Fruit fly (Drosophila melanogaster) whole organism, embryonic: ENCODE data around the gene Xe7.

Source experiments
- Ada2b ChIP-seq: fragments of 200-800 bp; sonication (Bioruptor generic); IDR thresholded peaks from 2 replicates; pipeline ENCODE4 v1.3.6; 2022; ENCODE audit warnings: missing biosample characterization, missing genetic modification characterization
- Bteb2 ChIP-seq: fragments of 200-800 bp; sonication (Bioruptor generic); optimal IDR thresholded peaks from 2 replicates; lab custom pipeline; 2016; ENCODE audit warnings: missing biosample characterization, missing genetic modification characterization
- C15 ChIP-seq: fragments of 200-800 bp; sonication (Bioruptor generic); IDR thresholded peaks from 3 replicates; pipeline ENCODE4 v1.3.6; 2022; ENCODE audit warnings: missing biosample characterization, missing genetic modification characterization
- CG10366 ChIP-seq: fragments of 200-800 bp; sonication (Bioruptor generic); IDR thresholded peaks from 2 replicates; pipeline ENCODE4 v1.3.6; 2022; ENCODE audit warnings: missing biosample characterization, missing genetic modification characterization
- CG10543 ChIP-seq: fragments of 200-800 bp; sonication (Bioruptor generic); optimal IDR thresholded peaks from 3 replicates; lab custom pipeline; 2017; ENCODE audit warnings: missing biosample characterization, mild to moderate bottlenecking, missing genetic modification characterization, moderate library complexity
- CG12769 ChIP-seq: fragments of 200-800 bp; sonication (Bioruptor generic); optimal IDR thresholded peaks from 2 replicates; lab custom pipeline; 2019; ENCODE audit warnings: missing biosample characterization, mild to moderate bottlenecking, missing genetic modification characterization, moderate library complexity
- CG14860 ChIP-seq: fragments of 200-800 bp; sonication (Bioruptor generic); IDR thresholded peaks from 3 replicates; pipeline ENCODE4 v1.3.6; 2022; ENCODE audit warnings: missing biosample characterization, missing genetic modification characterization; ENCODE audit not compliant: partially characterized antibody
- CG15696 ChIP-seq: fragments of 200-800 bp; sonication (Bioruptor generic); optimal IDR thresholded peaks from 2 replicates; lab custom pipeline; 2019; ENCODE audit warnings: missing biosample characterization, mild to moderate bottlenecking, missing genetic modification characterization, moderate library complexity
- CG16863 ChIP-seq: fragments of 200-800 bp; sonication (Bioruptor generic); optimal IDR thresholded peaks from 3 replicates; lab custom pipeline; 2016; ENCODE audit warnings: missing biosample characterization, missing genetic modification characterization
- CG17829 ChIP-seq: fragments of 200-800 bp; optimal IDR thresholded peaks from 2 replicates; lab custom pipeline; 2019; ENCODE audit warnings: missing biosample characterization, mild to moderate bottlenecking, missing genetic modification characterization, moderate library complexity
- CG1792 ChIP-seq: fragments of 200-800 bp; sonication (Bioruptor generic); optimal IDR thresholded peaks from 2 replicates; lab custom pipeline; 2016; ENCODE audit warnings: missing biosample characterization, missing genetic modification characterization
- CG18764 ChIP-seq: fragments of 200-800 bp; sonication (Bioruptor generic); optimal IDR thresholded peaks from 3 replicates; lab custom pipeline; 2016; ENCODE audit warnings: missing biosample characterization, missing genetic modification characterization
- CG30020 ChIP-seq: fragments of 200-800 bp; optimal IDR thresholded peaks from 2 replicates; lab custom pipeline; 2019; ENCODE audit warnings: missing biosample characterization, mild to moderate bottlenecking, missing genetic modification characterization, moderate library complexity
- CG30403 ChIP-seq: fragments of 200-800 bp; sonication (Bioruptor generic); optimal IDR thresholded peaks from 3 replicates; lab custom pipeline; 2016; ENCODE audit warnings: missing biosample characterization, missing genetic modification characterization
- CG32767 ChIP-seq: fragments of 200-800 bp; sonication (Bioruptor generic); IDR thresholded peaks from 2 replicates; pipeline ENCODE4 v1.3.6; 2022; ENCODE audit warnings: missing biosample characterization, missing genetic modification characterization
- CG33213 ChIP-seq: fragments of 200-800 bp; sonication (Bioruptor generic); optimal IDR thresholded peaks from 3 replicates; lab custom pipeline; 2016; ENCODE audit warnings: missing biosample characterization, missing genetic modification characterization
- CG3407 ChIP-seq: fragments of 200-800 bp; sonication (Bioruptor generic); optimal IDR thresholded peaks from 2 replicates; lab custom pipeline; 2018; ENCODE audit warnings: missing biosample characterization, mild to moderate bottlenecking, missing genetic modification characterization
- CG6813 ChIP-seq: fragments of 200-800 bp; sonication (Bioruptor generic); optimal IDR thresholded peaks from 2 replicates; lab custom pipeline; 2017; ENCODE audit warnings: missing biosample characterization, missing genetic modification characterization, mild to moderate bottlenecking, moderate library complexity, missing genetic modification reagents
- CG9215 ChIP-seq: fragments of 200-800 bp; sonication (Bioruptor generic); IDR thresholded peaks from 2 replicates; pipeline ENCODE4 v1.3.6; 2022; ENCODE audit warnings: missing biosample characterization, missing genetic modification characterization
- CoRest ChIP-seq: fragments of 200-800 bp; sonication (Bioruptor generic); optimal IDR thresholded peaks from 3 replicates; lab custom pipeline; 2018; ENCODE audit warnings: missing biosample characterization, mild to moderate bottlenecking, missing genetic modification characterization, moderate library complexity
- Deaf1 ChIP-seq: fragments of 200-800 bp; optimal IDR thresholded peaks from 3 replicates; lab custom pipeline; 2019; ENCODE audit warnings: missing biosample characterization, mild to moderate bottlenecking, missing genetic modification characterization, moderate library complexity
- Dek ChIP-seq: fragments of 200-800 bp; sonication (Bioruptor generic); optimal IDR thresholded peaks from 3 replicates; lab custom pipeline; 2019; ENCODE audit warnings: missing biosample characterization, mild to moderate bottlenecking, missing genetic modification characterization, moderate library complexity
- Dfd ChIP-seq, 2 experiments: fragments of >200 bp; optimal IDR thresholded peaks; 2 replicates each; lab custom pipeline; 2017; ENCODE audit warnings: missing biosample characterization in 2 of 2, missing genetic modification characterization in 2 of 2
- Dip2 ChIP-seq: fragments of 200-800 bp; sonication (Bioruptor generic); IDR thresholded peaks from 2 replicates; pipeline ENCODE4 v1.3.6; 2022; ENCODE audit warnings: missing biosample characterization, missing genetic modification characterization
- Dip3 ChIP-seq: fragments of 200-800 bp; sonication (Bioruptor generic); optimal IDR thresholded peaks from 3 replicates; lab custom pipeline; 2016; ENCODE audit warnings: missing biosample characterization, missing genetic modification characterization
- E2f1 ChIP-seq: fragments of 200-800 bp; sonication (Bioruptor generic); IDR thresholded peaks from 2 replicates; pipeline ENCODE4 v1.3.6; 2022; ENCODE audit warnings: missing biosample characterization, missing genetic modification characterization
- HmgZ ChIP-seq: fragments of 200-800 bp; sonication (Bioruptor generic); optimal IDR thresholded peaks from 2 replicates; lab custom pipeline; 2018; ENCODE audit warnings: missing biosample characterization, mild to moderate bottlenecking, missing genetic modification characterization
- Meics ChIP-seq: fragments of 200-800 bp; sonication (Bioruptor generic); optimal IDR thresholded peaks from 2 replicates; lab custom pipeline; 2017; ENCODE audit warnings: missing biosample characterization, mild to moderate bottlenecking, missing genetic modification characterization
- NC2β ChIP-seq: fragments of 200-800 bp; sonication (Bioruptor generic); optimal IDR thresholded peaks from 2 replicates; lab custom pipeline; 2016; ENCODE audit warnings: missing biosample characterization, missing genetic modification characterization
- Six4 ChIP-seq: fragments of 200-800 bp; sonication (Bioruptor generic); optimal IDR thresholded peaks from 2 replicates; lab custom pipeline; 2016; ENCODE audit warnings: missing biosample characterization, missing genetic modification characterization
- abd-A ChIP-seq: fragments of 200-800 bp; sonication (Bioruptor generic); optimal IDR thresholded peaks from 3 replicates; lab custom pipeline; 2019; ENCODE audit warnings: missing biosample characterization, mild to moderate bottlenecking, missing genetic modification characterization, moderate library complexity
- cato ChIP-seq: fragments of 200-800 bp; sonication (Bioruptor generic); optimal IDR thresholded peaks from 2 replicates; lab custom pipeline; 2016; ENCODE audit warnings: missing biosample characterization, missing genetic modification characterization, borderline replicate concordance
- dmrt99B ChIP-seq: fragments of 200-800 bp; sonication (Bioruptor generic); optimal IDR thresholded peaks from 2 replicates; lab custom pipeline; 2018; ENCODE audit warnings: missing biosample characterization, mild to moderate bottlenecking, missing genetic modification characterization, moderate library complexity
- dysf ChIP-seq: fragments of 200-800 bp; sonication (Bioruptor generic); IDR thresholded peaks from 3 replicates; pipeline ENCODE4 v1.3.6; 2022; ENCODE audit warnings: missing biosample characterization, missing genetic modification characterization
- fd102C ChIP-seq: fragments of 200-800 bp; sonication (Bioruptor generic); optimal IDR thresholded peaks from 2 replicates; lab custom pipeline; 2018; ENCODE audit warnings: missing biosample characterization, mild to moderate bottlenecking, missing genetic modification characterization, moderate library complexity
- fd96Cb ChIP-seq: fragments of 200-800 bp; sonication (Bioruptor generic); optimal IDR thresholded peaks from 2 replicates; lab custom pipeline; 2018; ENCODE audit warnings: missing biosample characterization, mild to moderate bottlenecking, missing genetic modification characterization, moderate library complexity
- insv ChIP-seq, 2 experiments: fragments of 200-800 bp; sonication (Bioruptor generic); optimal IDR thresholded peaks; 3 replicates each; lab custom pipeline; 2016 to 2018; ENCODE audit warnings: missing biosample characterization in 2 of 2, missing genetic modification characterization in 2 of 2
- ken ChIP-seq: fragments of 200-800 bp; sonication (Bioruptor generic); IDR thresholded peaks from 3 replicates; pipeline ENCODE4 v1.3.6; 2022; ENCODE audit warnings: missing biosample characterization, missing genetic modification characterization
- lbe ChIP-seq: fragments of 200-800 bp; sonication (Bioruptor generic); optimal IDR thresholded peaks from 2 replicates; lab custom pipeline; 2016; ENCODE audit warnings: missing biosample characterization, mild to moderate bottlenecking, missing genetic modification characterization
- oc ChIP-seq: fragments of 200-800 bp; sonication (Bioruptor generic); optimal IDR thresholded peaks from 2 replicates; lab custom pipeline; 2018; ENCODE audit warnings: missing biosample characterization, mild to moderate bottlenecking, missing genetic modification characterization, moderate library complexity
- pan ChIP-seq, 4 experiments: fragments of >200 bp in 3 of 4; fragments of 200-800 bp in 1 of 4; sonication (Bioruptor generic) in 1 of 4; optimal IDR thresholded peaks in 3 of 4; IDR thresholded peaks in 1 of 4; 2 replicates each; pipeline versions ENCODE4 v1.3.6 to Lab custom; 2017 to 2022; ENCODE audit warnings: missing biosample characterization in 2 of 4, missing genetic modification characterization in 2 of 4, mixed read lengths in 1 of 4
- peb ChIP-seq: fragments of 200-800 bp; sonication (Bioruptor generic); IDR thresholded peaks from 2 replicates; pipeline ENCODE4 v1.3.6; 2022; ENCODE audit warnings: missing biosample characterization, missing genetic modification characterization
- pnt ChIP-seq: fragments of 200-800 bp; sonication (Bioruptor generic); optimal IDR thresholded peaks from 3 replicates; lab custom pipeline; 2016; ENCODE audit warnings: missing biosample characterization, missing genetic modification characterization
- sisA ChIP-seq: fragments of 200-800 bp; sonication (Bioruptor generic); IDR thresholded peaks from 2 replicates; pipeline ENCODE4 v1.3.6; 2022; ENCODE audit warnings: missing biosample characterization, missing genetic modification characterization
- sqz ChIP-seq: fragments of 200-800 bp; sonication (Bioruptor generic); optimal IDR thresholded peaks from 3 replicates; lab custom pipeline; 2018; ENCODE audit warnings: missing biosample characterization, mild to moderate bottlenecking, missing genetic modification characterization
- ttk ChIP-seq: fragments of 200-800 bp; sonication (Bioruptor generic); IDR thresholded peaks from 2 replicates; pipeline ENCODE4 v2.1.2; 2022; ENCODE audit warnings: missing biosample characterization, missing genetic modification characterization
- vvl ChIP-seq: fragments of 200-800 bp; sonication (Bioruptor generic); IDR thresholded peaks from 2 replicates; pipeline ENCODE4 v1.3.6; 2022; ENCODE audit warnings: missing biosample characterization, missing genetic modification characterization
- zf30C ChIP-seq: fragments of 200-800 bp; sonication (Bioruptor generic); optimal IDR thresholded peaks from 3 replicates; lab custom pipeline; 2018; ENCODE audit warnings: missing biosample characterization, mild to moderate bottlenecking, missing genetic modification characterization

Xe7 gene

dm6 chr3R:5668928-5669739 lies at the start of gene Xe7, which contains the start of gene Atg17 (continued):
- TF ChIP-seq CG18764 (GFP tag; lab: Kevin White, UChicago) (peak; percentile 86), E2f1 (GFP tag; lab: Robert Waterston, UW) (peak; percentile 90), oc (tag; lab: Kevin White, UChicago) (no peak), Deaf1 (tag; lab: Kevin White, UChicago) (peak; percentile 58), abd-A (tag; lab: Kevin White, UChicago) (no peak), Dfd (GFP tag; optimal IDR thresholded peaks at IDR 0.05; lab: Kevin White, UChicago) (peak in 1 of 2 experiments; percentile 93), CG6813 (GFP tag; lab: Kevin White, UChicago) (peak; percentile 48), CG30020 (tag; lab: Kevin White, UChicago) (peak; percentile 89), dysf (GFP tag; lab: Robert Waterston, UW) (peak; percentile 94), ken (GFP tag; lab: Robert Waterston, UW) (peak; percentile 92), HmgZ (peak; percentile 90), CG10366 (peak; percentile 91), CG32767 (GFP tag; lab: Robert Waterston, UW) (peak; percentile 81), CG9215 (GFP tag; lab: Robert Waterston, UW) (peak; percentile 96), Bteb2 (GFP tag; lab: Kevin White, UChicago) (peak; percentile 84), CG1792 (peak; percentile 43), zf30C (GFP tag; lab: Kevin White, UChicago) (no peak), Dip3 (GFP tag; lab: Kevin White, UChicago) (peak; percentile 93), sqz (peak; percentile 87), sisA (GFP tag; lab: Robert Waterston, UW) (peak; percentile 95), fd96Cb (tag; lab: Kevin White, UChicago) (peak; percentile 93), Dip2 (peak; percentile 52; the same call in 1 of the 2 replicates), CG12769 (tag; lab: Kevin White, UChicago) (peak; percentile 85), Six4 (GFP tag; lab: Kevin White, UChicago) (peak; percentile 85), pan (optimal IDR thresholded peaks at IDR 0.05; lab: Kevin White, UChicago) (no peak), pan (GFP tag; optimal IDR thresholded peaks at IDR 0.05 in 1 of 2, IDR thresholded peaks at IDR 0.05 in 1 of 2) (peak in 1 of 2 experiments; percentile 91), dmrt99B (tag; lab: Kevin White, UChicago) (peak; percentile 4), CG33213 (GFP tag; lab: Kevin White, UChicago) (peak; percentile 68), Dek (tag; lab: Kevin White, UChicago) (peak; percentile 91), insv (GFP tag; optimal IDR thresholded peaks at IDR 0.05; lab: Kevin White, UChicago) (peak in 1 of 2 experiments; percentile 70), CG3407 (GFP tag; lab: Kevin White, UChicago) (peak; percentile 79), Meics (peak; percentile 89), CG10543 (peak; percentile 96), CoRest (tag; lab: Kevin White, UChicago) (peak; percentile 97), NC2β (peak; percentile 80), fd102C (GFP tag; lab: Kevin White, UChicago) (peak; percentile 13), CG17829 (tag; lab: Kevin White, UChicago) (peak; percentile 89), peb (GFP tag; lab: Robert Waterston, UW) (peak; percentile 73), cato (peak; percentile 92), CG30403 (peak; percentile 97), pnt (GFP tag; lab: Kevin White, UChicago) (peak; percentile 85), CG16863 (GFP tag; lab: Kevin White, UChicago) (peak; percentile 78), lbe (peak; percentile 72), ttk (peak; percentile 82), vvl (GFP tag; lab: Robert Waterston, UW) (peak; percentile 83), CG14860 (GFP tag; lab: Robert Waterston, UW) (no peak; the same call in 2 of the 3 replicates), Ada2b (GFP tag; lab: Robert Waterston, UW) (peak; percentile 84), CG15696 (tag; lab: Kevin White, UChicago) (peak; percentile 94), C15 (GFP tag; lab: Robert Waterston, UW) (peak; percentile 67; the same call in 1 of the 3 replicates)
